Worm (Caenorhabditis elegans) whole organism, early embryonic: ENCODE data around the gene C04E6.7.
A peak's percentile ranks its signal among the peaks of the same experiment; 100 is the strongest.

Source experiments
- B0310.2 ChIP-seq: sonication (generic microtip); optimal IDR thresholded peaks from 2 replicates; lab custom pipeline; 2016; ENCODE audit warnings: mild to moderate bottlenecking, missing genetic modification characterization, missing compliant biosample characterization
- F13C5.2 ChIP-seq: sonication (generic microtip); optimal IDR thresholded peaks from 2 replicates; lab custom pipeline; 2017; ENCODE audit warnings: mild to moderate bottlenecking, missing genetic modification characterization, inconsistent platforms, missing compliant biosample characterization
- aly-1 ChIP-seq: sonication (generic microtip); optimal IDR thresholded peaks from 2 replicates; lab custom pipeline; 2016; ENCODE audit warnings: missing genetic modification characterization, missing compliant biosample characterization
- ama-1 ChIP-seq: fragments of 150-350 bp; optimal IDR thresholded peaks from 2 replicates; lab custom pipeline; 2014
- ceh-13 ChIP-seq: fragments of 200-800 bp; sonication (Bioruptor generic); optimal IDR thresholded peaks from 2 replicates; lab custom pipeline; 2018; ENCODE audit warnings: mild to moderate bottlenecking, missing genetic modification characterization, missing compliant biosample characterization
- ceh-36 ChIP-seq: sonication (generic microtip); optimal IDR thresholded peaks from 2 replicates; lab custom pipeline; 2016; ENCODE audit warnings: missing genetic modification characterization, inconsistent platforms, missing compliant biosample characterization
- ets-7 ChIP-seq: sonication (generic microtip); optimal IDR thresholded peaks from 2 replicates; lab custom pipeline; 2016; ENCODE audit warnings: missing genotype, missing genetic modification characterization, missing compliant biosample characterization
- flt-1 ChIP-seq: fragments of 200-800 bp; sonication (Bioruptor generic); IDR thresholded peaks from 2 replicates; pipeline ENCODE4 v1.3.6; 2022; ENCODE audit warnings: missing genetic modification characterization, missing compliant biosample characterization
- hmbx-1 ChIP-seq: sonication (generic microtip); optimal IDR thresholded peaks from 2 replicates; lab custom pipeline; 2016; ENCODE audit warnings: mild to moderate bottlenecking, missing genetic modification characterization, missing compliant biosample characterization
- hmg-4 ChIP-seq: fragments of 200-800 bp; sonication (Bioruptor generic); optimal IDR thresholded peaks from 2 replicates; lab custom pipeline; 2018; ENCODE audit warnings: mild to moderate bottlenecking, missing genetic modification characterization, missing compliant biosample characterization
- hnd-1 ChIP-seq: sonication (generic microtip); optimal IDR thresholded peaks from 2 replicates; lab custom pipeline; 2016; ENCODE audit warnings: missing genetic modification characterization, missing compliant biosample characterization
- pes-1 ChIP-seq: fragments of 200-800 bp; sonication (Bioruptor generic); IDR thresholded peaks from 2 replicates; pipeline ENCODE4 v1.3.6; 2022; ENCODE audit warnings: missing genetic modification reagents, missing genetic modification characterization, missing compliant biosample characterization
- scrt-1 ChIP-seq: fragments of 200-800 bp; sonication (Bioruptor generic); IDR thresholded peaks from 2 replicates; pipeline ENCODE4 v1.3.6; 2022; ENCODE audit warnings: missing genetic modification characterization, missing compliant biosample characterization
- sea-1 ChIP-seq: fragments of 200-800 bp; sonication (Bioruptor generic); conservative IDR thresholded peaks from 2 replicates; pipeline ENCODE4 v1.3.6; 2022; ENCODE audit warnings: missing genetic modification characterization, missing compliant biosample characterization
- tbx-11 ChIP-seq: fragments of 200-800 bp; sonication (Bioruptor generic); IDR thresholded peaks from 2 replicates; pipeline ENCODE4 v1.3.6; 2022; ENCODE audit warnings: missing genetic modification characterization, missing compliant biosample characterization
- tbx-37 ChIP-seq: fragments of 200-800 bp; sonication (Bioruptor generic); conservative IDR thresholded peaks from 2 replicates; pipeline ENCODE4 v1.3.6; 2022; ENCODE audit warnings: missing genetic modification reagents, missing genetic modification characterization, missing compliant biosample characterization
- tra-4 ChIP-seq: sonication (generic microtip); optimal IDR thresholded peaks from 2 replicates; lab custom pipeline; 2017; ENCODE audit warnings: missing genetic modification characterization, missing compliant biosample characterization

The C04E6.7 gene

DNA sequence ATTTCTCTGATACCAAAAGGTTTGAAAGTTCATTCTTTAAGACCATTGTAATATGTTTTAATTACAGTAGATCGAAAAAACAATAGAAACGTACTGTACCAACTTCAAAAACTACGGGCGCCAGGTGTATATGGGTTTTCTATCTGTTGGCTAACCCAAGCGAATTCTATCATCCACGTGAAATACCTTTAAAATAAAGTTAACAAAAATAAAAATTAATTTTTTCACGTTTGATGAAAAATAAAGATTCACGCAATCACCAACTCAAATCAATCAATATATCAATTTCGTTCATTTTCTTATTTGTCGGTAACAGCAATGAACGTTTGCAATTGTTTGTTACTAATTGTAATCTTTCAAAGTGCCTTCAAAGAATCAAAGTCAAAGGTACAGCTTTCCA, 14.0 kb downstream of the C04E6.7 start, which contains the start of gene C04E6.4:
TSS of gene C04E6.4 (plus strand) at position 301 of the 400 bp plus-strand sequence.
- no peak for TF ChIP-seq ama-1 (lab: Kevin White, UChicago)

DNA sequence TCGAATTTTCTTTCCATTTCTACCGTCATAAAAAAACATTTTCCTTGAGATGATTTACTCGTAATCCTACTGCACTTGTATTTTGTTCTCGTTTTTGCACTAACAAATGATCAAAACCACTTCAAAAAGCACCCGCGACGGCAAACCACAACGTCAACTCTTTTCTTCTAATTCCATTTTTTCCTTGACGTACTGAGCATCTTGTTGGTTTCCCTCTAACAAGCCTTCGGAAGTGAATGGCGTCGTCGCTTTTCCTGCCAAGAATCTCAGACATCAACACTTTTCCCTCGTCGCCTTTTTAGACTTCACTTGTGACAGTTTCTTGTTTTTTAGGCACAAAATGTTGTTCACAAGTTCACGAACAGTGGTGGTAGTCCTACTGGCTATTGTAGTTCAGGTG, 19.3 kb downstream of the C04E6.7 start, which contains the start of gene C04E6.13:
TSS of gene C04E6.13 (plus strand) at position 301 of the 400 bp plus-strand sequence.
- TF ChIP-seq scrt-1 (GFP tag; lab: Robert Waterston, UW): no peak
- TF ChIP-seq hmg-4: no peak
- TF ChIP-seq tbx-11 (GFP tag; lab: Robert Waterston, UW): no peak
- no peak for TF ChIP-seq F13C5.2 (tag; lab: Kevin White, UChicago)
- TF ChIP-seq flt-1 (GFP tag; lab: Robert Waterston, UW): no peak
- no peak for TF ChIP-seq tra-4 (tag; lab: Kevin White, UChicago)
- TF ChIP-seq hmbx-1 (tag; lab: Kevin White, UChicago): no peak
- TF ChIP-seq sea-1: no peak
- TF ChIP-seq tbx-37 (GFP tag; lab: Robert Waterston, UW): no peak
- TF ChIP-seq ceh-13 (GFP tag; lab: Kevin White, UChicago): no peak
- no peak for TF ChIP-seq ceh-36 (tag; lab: Kevin White, UChicago)
- no peak for TF ChIP-seq B0310.2 (tag; lab: Kevin White, UChicago)
- TF ChIP-seq hnd-1: no peak
- TF ChIP-seq ets-7: no peak
- no peak for TF ChIP-seq aly-1

DNA sequence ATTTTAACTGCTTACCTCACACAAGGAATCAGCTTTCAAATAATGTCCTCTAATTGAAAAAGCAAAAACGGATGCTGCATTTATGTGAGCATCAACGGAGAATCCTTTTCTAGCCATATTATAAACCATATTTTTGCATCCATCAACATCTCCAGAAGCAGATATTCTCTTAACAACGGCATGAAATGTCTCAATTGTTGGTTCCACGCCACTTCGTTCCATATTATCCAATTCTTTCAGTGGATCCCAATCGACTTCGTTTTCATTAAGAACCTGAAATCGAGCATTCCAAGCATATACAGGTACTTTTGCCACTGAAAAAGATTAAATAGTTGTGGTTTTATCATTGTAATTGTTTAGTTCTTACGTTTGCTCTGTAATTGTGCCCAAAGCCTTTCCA, 23.7 kb downstream of the C04E6.7 start:
- TF ChIP-seq scrt-1 (GFP tag; lab: Robert Waterston, UW) (no peak), ets-7 (no peak), aly-1 (no peak), hnd-1 (no peak), ceh-13 (GFP tag; lab: Kevin White, UChicago) (no peak), hmg-4 (no peak), sea-1 (no peak), flt-1 (GFP tag; lab: Robert Waterston, UW) (no peak), ama-1 (lab: Kevin White, UChicago) (no peak), tra-4 (tag; lab: Kevin White, UChicago) (no peak), F13C5.2 (tag; lab: Kevin White, UChicago) (no peak), B0310.2 (tag; lab: Kevin White, UChicago) (no peak), ceh-36 (tag; lab: Kevin White, UChicago) (no peak), tbx-11 (GFP tag; lab: Robert Waterston, UW) (no peak), tbx-37 (GFP tag; lab: Robert Waterston, UW) (no peak), hmbx-1 (tag; lab: Kevin White, UChicago) (no peak)

DNA sequence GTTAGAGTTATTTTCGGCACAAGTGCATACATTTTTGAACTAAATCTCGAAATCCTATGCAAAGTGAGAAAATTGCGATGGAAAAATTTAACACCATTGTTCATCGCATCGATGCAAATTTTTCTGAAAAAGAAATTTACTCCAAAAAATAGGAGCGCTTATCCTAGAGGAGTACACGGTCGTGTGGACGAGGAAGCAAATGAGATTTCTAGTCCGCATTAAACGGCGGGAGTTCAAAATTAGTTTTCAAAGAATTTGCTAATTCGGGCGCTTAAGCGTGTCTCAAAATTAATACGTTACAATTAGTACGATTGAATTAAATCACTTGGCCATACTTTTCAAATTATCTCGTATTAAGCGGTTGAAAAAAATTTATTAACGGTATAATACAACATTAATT, 24.6 kb downstream of the C04E6.7 start, which contains the start of gene lrpr-1:
TSS of gene lrpr-1 (minus strand) at position 185 of the 400 bp plus-strand sequence.
- TF ChIP-seq flt-1 (GFP tag; lab: Robert Waterston, UW) (peak; percentile 50; the same call in 1 of the 2 replicates), tbx-37 (GFP tag; lab: Robert Waterston, UW) (peak; percentile 88), ets-7 (no peak), sea-1 (no peak)

DNA sequence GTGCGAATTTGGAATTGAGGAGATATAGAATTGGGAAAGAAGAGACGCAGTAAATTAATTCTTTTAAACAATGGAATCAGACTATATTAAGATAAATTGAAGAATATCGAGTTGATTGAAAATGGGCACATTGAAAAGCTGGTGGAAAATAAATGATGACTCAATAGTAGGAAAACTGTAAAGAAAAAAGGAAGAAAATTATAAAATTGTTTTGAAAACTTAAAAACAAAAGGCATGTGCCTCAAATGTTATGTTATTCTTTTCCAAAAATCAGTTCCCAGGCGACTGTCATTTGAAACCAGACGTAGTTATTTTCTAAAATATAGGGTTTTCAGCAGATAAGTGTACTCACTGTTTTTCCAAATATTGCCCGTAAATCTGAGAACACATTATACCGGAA, 26.8 kb downstream of the C04E6.7 start, which contains the start of gene C04E6.12:
TSS of gene C04E6.12 (minus strand) at position 101 of the 400 bp plus-strand sequence.
- TF ChIP-seq hnd-1 (no peak), tra-4 (tag; lab: Kevin White, UChicago) (no peak), ama-1 (lab: Kevin White, UChicago) (no peak), ceh-36 (tag; lab: Kevin White, UChicago) (no peak), B0310.2 (tag; lab: Kevin White, UChicago) (no peak), sea-1 (no peak), scrt-1 (GFP tag; lab: Robert Waterston, UW) (no peak), flt-1 (GFP tag; lab: Robert Waterston, UW) (no peak), ets-7 (no peak), pes-1 (GFP tag; lab: Robert Waterston, UW) (no peak), aly-1 (no peak), tbx-37 (GFP tag; lab: Robert Waterston, UW) (no peak), ceh-13 (GFP tag; lab: Kevin White, UChicago) (no peak)

DNA sequence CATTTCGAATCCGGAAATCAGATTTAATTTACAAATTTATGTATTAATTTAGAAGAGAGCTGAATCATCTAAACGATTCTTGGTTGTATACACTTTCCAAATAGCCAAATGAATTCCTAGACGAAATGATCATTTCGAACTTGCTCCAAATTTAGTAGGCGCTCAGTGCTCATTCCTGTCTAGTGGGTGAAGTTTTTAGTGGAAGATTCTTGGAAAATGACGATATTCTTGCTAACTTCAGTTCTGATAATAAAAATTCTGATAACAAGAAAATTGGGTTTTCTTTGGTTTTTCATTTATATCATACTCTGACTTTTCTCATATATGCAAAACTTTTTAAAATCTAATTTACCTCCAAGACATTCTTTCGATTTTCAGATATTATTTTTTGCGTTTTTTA, 28.6 kb downstream of the C04E6.7 start:
- TF ChIP-seq sea-1: no peak
- TF ChIP-seq pes-1 (GFP tag; lab: Robert Waterston, UW): no peak
- no peak for TF ChIP-seq ets-7
- no peak for TF ChIP-seq tbx-37 (GFP tag; lab: Robert Waterston, UW)
- TF ChIP-seq scrt-1 (GFP tag; lab: Robert Waterston, UW): no peak
- TF ChIP-seq aly-1: no peak
- TF ChIP-seq hnd-1: no peak
- TF ChIP-seq tbx-11 (GFP tag; lab: Robert Waterston, UW): no peak
- TF ChIP-seq ceh-36 (tag; lab: Kevin White, UChicago): no peak
- no peak for TF ChIP-seq F13C5.2 (tag; lab: Kevin White, UChicago)
- TF ChIP-seq tra-4 (tag; lab: Kevin White, UChicago): no peak
- no peak for TF ChIP-seq ama-1 (lab: Kevin White, UChicago)

DNA sequence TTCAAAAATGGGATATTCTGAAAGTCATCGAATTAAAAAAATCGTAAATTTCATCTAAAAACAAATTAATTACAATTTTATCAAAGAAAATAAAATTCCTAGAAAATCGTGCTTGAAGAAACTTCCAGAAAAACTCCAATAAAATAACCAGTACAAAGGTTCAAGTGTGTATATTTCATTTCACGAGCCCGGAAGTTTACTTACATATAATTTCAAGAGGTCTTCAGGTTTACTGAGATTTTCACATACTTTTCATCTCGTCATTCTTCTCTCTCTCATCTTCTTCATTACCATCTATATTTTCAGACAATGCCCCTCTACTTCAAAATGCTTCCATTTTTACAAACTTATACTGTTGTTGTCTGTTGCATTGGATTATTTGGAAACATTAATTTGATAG, 29.1 kb downstream of the C04E6.7 start, which contains the start of gene srsx-18:
TSS of gene srsx-18 (plus strand) at position 301 of the 400 bp plus-strand sequence.
- no peak for TF ChIP-seq scrt-1 (GFP tag; lab: Robert Waterston, UW)
- TF ChIP-seq ceh-13 (GFP tag; lab: Kevin White, UChicago): no peak
- TF ChIP-seq ceh-36 (tag; lab: Kevin White, UChicago): no peak
- TF ChIP-seq B0310.2 (tag; lab: Kevin White, UChicago): no peak
- no peak for TF ChIP-seq flt-1 (GFP tag; lab: Robert Waterston, UW)
- no peak for TF ChIP-seq F13C5.2 (tag; lab: Kevin White, UChicago)

DNA sequence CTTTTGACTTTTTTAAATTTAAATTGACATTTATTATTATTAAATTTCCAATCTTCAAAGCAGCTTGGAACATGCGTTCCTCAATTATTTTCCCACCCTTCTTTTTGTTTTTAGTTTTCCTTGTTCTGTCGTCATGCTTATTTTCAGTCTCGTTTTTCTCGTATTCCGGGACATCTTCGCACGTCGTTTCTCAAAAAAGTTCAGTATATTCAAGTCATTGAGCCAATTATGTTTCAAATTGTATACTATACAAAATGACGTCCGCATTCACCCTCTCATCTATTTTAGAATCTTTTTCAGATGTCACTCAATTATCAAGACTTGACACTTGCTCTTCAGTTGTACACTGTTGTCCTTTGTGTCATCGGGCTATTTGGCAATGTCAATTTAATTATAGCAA, 34.2 kb downstream of the C04E6.7 start, which contains the start of gene srsx-17:
TSS of gene srsx-17 (plus strand) at position 301 of the 400 bp plus-strand sequence.
- TF ChIP-seq scrt-1 (GFP tag; lab: Robert Waterston, UW): no peak
- TF ChIP-seq ceh-36 (tag; lab: Kevin White, UChicago): no peak
- TF ChIP-seq flt-1 (GFP tag; lab: Robert Waterston, UW): no peak
- TF ChIP-seq hmg-4: no peak
- TF ChIP-seq tra-4 (tag; lab: Kevin White, UChicago): no peak
- no peak for TF ChIP-seq tbx-11 (GFP tag; lab: Robert Waterston, UW)
- TF ChIP-seq tbx-37 (GFP tag; lab: Robert Waterston, UW): no peak
- TF ChIP-seq B0310.2 (tag; lab: Kevin White, UChicago): no peak
- TF ChIP-seq sea-1: no peak
- TF ChIP-seq pes-1 (GFP tag; lab: Robert Waterston, UW): no peak
- TF ChIP-seq ama-1 (lab: Kevin White, UChicago): no peak
- TF ChIP-seq hmbx-1 (tag; lab: Kevin White, UChicago): no peak
- no peak for TF ChIP-seq F13C5.2 (tag; lab: Kevin White, UChicago)
- TF ChIP-seq ceh-13 (GFP tag; lab: Kevin White, UChicago): no peak
- no peak for TF ChIP-seq ets-7
- TF ChIP-seq aly-1: no peak
- TF ChIP-seq hnd-1: no peak
